Fruit fly (Drosophila melanogaster) whole organism, embryonic: ENCODE data around the gene Lamtor4.
A peak's percentile ranks its signal among the peaks of the same experiment; 100 is the strongest.

Source experiments
- Atf-2 ChIP-seq: fragments of 200-800 bp; sonication (Bioruptor generic); optimal IDR thresholded peaks from 2 replicates; lab custom pipeline; 2016; ENCODE audit warnings: missing biosample characterization, missing genetic modification characterization
- Atf6 ChIP-seq: fragments of 200-800 bp; sonication (Bioruptor generic); IDR thresholded peaks from 2 replicates; pipeline ENCODE4 v1.3.6; 2022; ENCODE audit warnings: missing biosample characterization, missing genetic modification characterization
- Bgb ChIP-seq: fragments of 200-800 bp; sonication (Bioruptor generic); IDR thresholded peaks from 2 replicates; pipeline ENCODE4 v1.3.6; 2022; ENCODE audit warnings: missing biosample characterization, missing genetic modification characterization; ENCODE audit not compliant: partially characterized antibody
- CG10147 ChIP-seq: fragments of 200-800 bp; sonication (Bioruptor generic); optimal IDR thresholded peaks from 2 replicates; lab custom pipeline; 2019; ENCODE audit warnings: missing biosample characterization, mild to moderate bottlenecking, missing genetic modification characterization, moderate library complexity
- CG11504 ChIP-seq: fragments of 200-800 bp; sonication (Bioruptor generic); optimal IDR thresholded peaks from 3 replicates; lab custom pipeline; 2019; ENCODE audit warnings: missing biosample characterization, mild to moderate bottlenecking, missing genetic modification characterization, moderate library complexity
- CG11695 ChIP-seq: fragments of 200-800 bp; sonication (Bioruptor generic); IDR thresholded peaks from 3 replicates; pipeline ENCODE4 v1.3.6; 2022; ENCODE audit warnings: missing biosample characterization, missing genetic modification characterization
- CG12744 ChIP-seq: fragments of 200-800 bp; sonication (Bioruptor generic); optimal IDR thresholded peaks from 2 replicates; lab custom pipeline; 2016; ENCODE audit warnings: missing biosample characterization, missing genetic modification characterization
- CG13296 ChIP-seq: fragments of 200-800 bp; sonication (Bioruptor generic); optimal IDR thresholded peaks from 3 replicates; lab custom pipeline; 2018; ENCODE audit warnings: missing biosample characterization, mild to moderate bottlenecking, missing genetic modification characterization
- CG14050 ChIP-seq: fragments of 200-800 bp; sonication (Bioruptor generic); IDR thresholded peaks from 3 replicates; pipeline ENCODE4 v1.3.6; 2022; ENCODE audit warnings: missing biosample characterization, missing genetic modification characterization
- CG14860 ChIP-seq: fragments of 200-800 bp; sonication (Bioruptor generic); IDR thresholded peaks from 3 replicates; pipeline ENCODE4 v1.3.6; 2022; ENCODE audit warnings: missing biosample characterization, missing genetic modification characterization; ENCODE audit not compliant: partially characterized antibody
- CG15011 ChIP-seq: fragments of 200-800 bp; sonication (Bioruptor generic); optimal IDR thresholded peaks from 3 replicates; lab custom pipeline; 2018; ENCODE audit warnings: missing biosample characterization, mild to moderate bottlenecking, missing genetic modification characterization
- CG15073 ChIP-seq: fragments of 200-800 bp; sonication (Bioruptor generic); optimal IDR thresholded peaks from 2 replicates; lab custom pipeline; 2016; ENCODE audit warnings: missing biosample characterization, missing genetic modification characterization
- CG16863 ChIP-seq: fragments of 200-800 bp; sonication (Bioruptor generic); optimal IDR thresholded peaks from 3 replicates; lab custom pipeline; 2016; ENCODE audit warnings: missing biosample characterization, missing genetic modification characterization
- CG17359 ChIP-seq: fragments of 200-800 bp; sonication (Bioruptor generic); optimal IDR thresholded peaks from 3 replicates; lab custom pipeline; 2018; ENCODE audit warnings: missing biosample characterization, mild to moderate bottlenecking, missing genetic modification characterization, moderate library complexity
- CG2889 ChIP-seq: fragments of 200-800 bp; sonication (Bioruptor generic); IDR thresholded peaks from 3 replicates; pipeline ENCODE4 v1.3.6; 2022; ENCODE audit warnings: missing biosample characterization, missing genetic modification characterization
- CG32532 ChIP-seq: fragments of 200-800 bp; sonication (Bioruptor generic); IDR thresholded peaks from 2 replicates; pipeline ENCODE4 v1.3.6; 2022; ENCODE audit warnings: missing biosample characterization, missing genetic modification characterization
- CG3995 ChIP-seq: fragments of 200-800 bp; sonication (Bioruptor generic); optimal IDR thresholded peaks from 3 replicates; lab custom pipeline; 2016; ENCODE audit warnings: missing biosample characterization, missing genetic modification characterization
- CG7372 ChIP-seq: fragments of 200-800 bp; sonication (Bioruptor generic); IDR thresholded peaks from 2 replicates; pipeline ENCODE4 v1.3.6; 2022; ENCODE audit warnings: missing biosample characterization, missing genetic modification characterization
- CG7839 ChIP-seq: fragments of 200-800 bp; sonication (Bioruptor generic); optimal IDR thresholded peaks from 3 replicates; lab custom pipeline; 2018; ENCODE audit warnings: missing biosample characterization, mild to moderate bottlenecking, missing genetic modification characterization, moderate library complexity
- CG7963 ChIP-seq: fragments of 200-800 bp; sonication (Bioruptor generic); IDR thresholded peaks from 3 replicates; pipeline ENCODE4 v1.3.6; 2022; ENCODE audit warnings: missing biosample characterization, missing genetic modification characterization; ENCODE audit not compliant: partially characterized antibody
- CG9932 ChIP-seq: fragments of 200-800 bp; sonication (Bioruptor generic); IDR thresholded peaks from 2 replicates; pipeline ENCODE4 v1.3.6; 2022; ENCODE audit warnings: missing biosample characterization, missing genetic modification characterization
- D19A ChIP-seq: fragments of 200-800 bp; optimal IDR thresholded peaks from 3 replicates; lab custom pipeline; 2019; ENCODE audit warnings: missing biosample characterization, mild to moderate bottlenecking, missing genetic modification characterization, moderate library complexity
- Dad ChIP-seq: fragments of 200-800 bp; sonication (Bioruptor generic); optimal IDR thresholded peaks from 3 replicates; lab custom pipeline; 2016; ENCODE audit warnings: missing biosample characterization, missing genetic modification characterization
- Dp ChIP-seq: fragments of 200-800 bp; sonication (Bioruptor generic); optimal IDR thresholded peaks from 2 replicates; lab custom pipeline; 2018; ENCODE audit warnings: missing biosample characterization, mild to moderate bottlenecking, missing genetic modification characterization, moderate library complexity
- Fer1 ChIP-seq: fragments of 200-800 bp; sonication (Bioruptor generic); optimal IDR thresholded peaks from 2 replicates; lab custom pipeline; 2017; ENCODE audit warnings: missing biosample characterization, mild to moderate bottlenecking, missing genetic modification characterization
- Fer3 ChIP-seq: fragments of 200-800 bp; sonication (Bioruptor generic); optimal IDR thresholded peaks from 2 replicates; lab custom pipeline; 2018; ENCODE audit warnings: missing biosample characterization, mild to moderate bottlenecking, missing genetic modification characterization, moderate library complexity
- HLH4C ChIP-seq: fragments of 200-800 bp; sonication (Bioruptor generic); IDR thresholded peaks from 3 replicates; pipeline ENCODE4 v1.3.6; 2022; ENCODE audit warnings: missing biosample characterization, missing genetic modification characterization; ENCODE audit not compliant: partially characterized antibody
- HmgZ ChIP-seq: fragments of 200-800 bp; sonication (Bioruptor generic); optimal IDR thresholded peaks from 2 replicates; lab custom pipeline; 2018; ENCODE audit warnings: missing biosample characterization, mild to moderate bottlenecking, missing genetic modification characterization
- Nf-YC ChIP-seq: fragments of 200-800 bp; optimal IDR thresholded peaks from 3 replicates; lab custom pipeline; 2019; ENCODE audit warnings: missing biosample characterization, mild to moderate bottlenecking, missing genetic modification characterization, moderate library complexity
- Oaz ChIP-seq: fragments of 200-800 bp; sonication (Bioruptor generic); IDR thresholded peaks from 2 replicates; pipeline ENCODE4 v1.3.6; 2022; ENCODE audit warnings: missing biosample characterization, missing genetic modification characterization
- Opbp ChIP-seq: fragments of 200-800 bp; sonication (Bioruptor generic); IDR thresholded peaks from 3 replicates; pipeline ENCODE4 v1.3.6; 2022; ENCODE audit warnings: missing biosample characterization, missing genetic modification characterization; ENCODE audit not compliant: partially characterized antibody
- Six4 ChIP-seq: fragments of 200-800 bp; sonication (Bioruptor generic); optimal IDR thresholded peaks from 2 replicates; lab custom pipeline; 2016; ENCODE audit warnings: missing biosample characterization, missing genetic modification characterization
- Taf1 ChIP-seq: fragments of 200-800 bp; sonication (Bioruptor generic); IDR thresholded peaks from 2 replicates; pipeline ENCODE4 v1.3.6; 2022; ENCODE audit warnings: missing biosample characterization, missing genetic modification characterization
- YL-1 ChIP-seq: fragments of 200-800 bp; sonication (Bioruptor generic); optimal IDR thresholded peaks from 3 replicates; lab custom pipeline; 2017; ENCODE audit warnings: missing biosample characterization, mild to moderate bottlenecking, missing genetic modification characterization
- cato ChIP-seq: fragments of 200-800 bp; sonication (Bioruptor generic); optimal IDR thresholded peaks from 2 replicates; lab custom pipeline; 2016; ENCODE audit warnings: missing biosample characterization, missing genetic modification characterization, borderline replicate concordance
- cg ChIP-seq: fragments of 200-800 bp; sonication (Bioruptor generic); optimal IDR thresholded peaks from 3 replicates; lab custom pipeline; 2019; ENCODE audit warnings: missing biosample characterization, mild to moderate bottlenecking, missing genetic modification characterization, moderate library complexity
- chm ChIP-seq: fragments of 200-800 bp; sonication (Bioruptor generic); IDR thresholded peaks from 2 replicates; pipeline ENCODE4 v1.3.6; 2022; ENCODE audit warnings: missing biosample characterization, missing genetic modification characterization
- dan ChIP-seq: fragments of 200-800 bp; sonication (Bioruptor generic); IDR thresholded peaks from 2 replicates; pipeline ENCODE4 v1.3.6; 2022; ENCODE audit warnings: missing biosample characterization, missing genetic modification characterization
- klu ChIP-seq: fragments of 200-800 bp; sonication (Bioruptor generic); IDR thresholded peaks from 2 replicates; pipeline ENCODE4 v1.3.6; 2022; ENCODE audit warnings: missing biosample characterization, missing genetic modification characterization
- lola ChIP-seq, 3 experiments: fragments of >200 bp in 2 of 3; fragments of 200-800 bp in 1 of 3; sonication (Bioruptor generic) in 1 of 3; optimal IDR thresholded peaks; 2 replicates each; lab custom pipeline; 2017 to 2019; ENCODE audit warnings: missing biosample characterization in 3 of 3, missing genetic modification characterization in 3 of 3, mild to moderate bottlenecking in 1 of 3, moderate library complexity in 1 of 3
- nerfin-2 ChIP-seq: fragments of 200-800 bp; sonication (Bioruptor generic); IDR thresholded peaks from 2 replicates; pipeline ENCODE4 v1.3.6; 2022; ENCODE audit warnings: missing biosample characterization, missing genetic modification characterization; ENCODE audit not compliant: partially characterized antibody
- nmo ChIP-seq: fragments of 200-800 bp; sonication (Bioruptor generic); optimal IDR thresholded peaks from 2 replicates; lab custom pipeline; 2018; ENCODE audit warnings: missing biosample characterization, mild to moderate bottlenecking, missing genetic modification characterization, moderate library complexity
- pita ChIP-seq: fragments of 200-800 bp; sonication (Bioruptor generic); optimal IDR thresholded peaks from 2 replicates; lab custom pipeline; 2017; ENCODE audit warnings: missing biosample characterization, mild to moderate bottlenecking, missing genetic modification characterization
- scrt ChIP-seq: fragments of 200-800 bp; sonication (Bioruptor generic); optimal IDR thresholded peaks from 2 replicates; lab custom pipeline; 2018; ENCODE audit warnings: missing biosample characterization, mild to moderate bottlenecking, missing genetic modification characterization, moderate library complexity
- sens ChIP-seq: fragments of 200-800 bp; sonication (Bioruptor generic); peaks from one replicate; lab custom pipeline; 2016; ENCODE audit warnings: missing biosample characterization, missing genetic modification characterization
- sisA ChIP-seq: fragments of 200-800 bp; sonication (Bioruptor generic); IDR thresholded peaks from 2 replicates; pipeline ENCODE4 v1.3.6; 2022; ENCODE audit warnings: missing biosample characterization, missing genetic modification characterization
- sr ChIP-seq: fragments of 200-800 bp; sonication (Bioruptor generic); IDR thresholded peaks from 3 replicates; pipeline ENCODE4 v1.3.6; 2022; ENCODE audit warnings: missing biosample characterization, missing genetic modification characterization
- tio ChIP-seq: fragments of 200-800 bp; sonication (Bioruptor generic); optimal IDR thresholded peaks from 2 replicates; lab custom pipeline; 2017; ENCODE audit warnings: missing biosample characterization, missing genetic modification characterization, inconsistent platforms
- ttk ChIP-seq: fragments of 200-800 bp; sonication (Bioruptor generic); IDR thresholded peaks from 2 replicates; pipeline ENCODE4 v2.1.2; 2022; ENCODE audit warnings: missing biosample characterization, missing genetic modification characterization
- unpg ChIP-seq: fragments of 200-800 bp; sonication (Bioruptor generic); optimal IDR thresholded peaks from 3 replicates; lab custom pipeline; 2018; ENCODE audit warnings: missing biosample characterization, mild to moderate bottlenecking, missing genetic modification characterization, moderate library complexity
- vnd ChIP-seq: fragments of 200-800 bp; sonication (Bioruptor generic); IDR thresholded peaks from 3 replicates; pipeline ENCODE4 v1.3.6; 2022; ENCODE audit warnings: missing biosample characterization, missing genetic modification characterization; ENCODE audit not compliant: partially characterized antibody

Lamtor4 gene

dm6 chr3L:3852842-3853241, 43.9 kb upstream of the Lamtor4 start (continued):
- TF ChIP-seq Six4 (no peak), CG11695 (GFP tag; lab: Robert Waterston, UW) (no peak), CG3995 (GFP tag; lab: Kevin White, UChicago) (no peak), Opbp (GFP tag; lab: Robert Waterston, UW) (no peak), CG7372 (no peak), CG7839 (tag; lab: Kevin White, UChicago) (peak; percentile 35), unpg (GFP tag; lab: Kevin White, UChicago) (peak; percentile 67), tio (GFP tag; lab: Kevin White, UChicago) (no peak), Nf-YC (no peak), cato (peak; percentile 18), Dp (GFP tag; lab: Kevin White, UChicago) (no peak), CG16863 (peak; percentile 63), vnd (GFP tag; lab: Robert Waterston, UW) (no peak), CG9932 (no peak), nmo (peak; percentile 74), CG15011 (GFP tag; lab: Kevin White, UChicago) (no peak), sr (GFP tag; lab: Robert Waterston, UW) (no peak), Fer3 (tag; lab: Kevin White, UChicago) (no peak), sens (GFP tag; lab: Kevin White, UChicago) (peak; percentile 85), CG14860 (GFP tag; lab: Robert Waterston, UW) (no peak), Oaz (no peak), CG17359 (tag; lab: Kevin White, UChicago) (peak; percentile 18), CG11504 (tag; lab: Kevin White, UChicago) (peak; percentile 58), CG32532 (GFP tag; lab: Robert Waterston, UW) (no peak), chm (peak; percentile 38; the same call in 1 of the 2 replicates), CG12744 (GFP tag; lab: Kevin White, UChicago) (no peak), CG10147 (no peak), ttk (GFP tag; lab: Robert Waterston, UW) (peak; percentile 69), scrt (no peak), klu (GFP tag; lab: Robert Waterston, UW) (no peak), CG2889 (GFP tag; lab: Robert Waterston, UW) (no peak), Taf1 (GFP tag; lab: Robert Waterston, UW) (no peak), Atf-2 (no peak), sisA (GFP tag; lab: Robert Waterston, UW) (peak; percentile 79), HLH4C (no peak), CG15073 (GFP tag; lab: Kevin White, UChicago) (no peak), Dad (GFP tag; lab: Kevin White, UChicago) (no peak), nerfin-2 (GFP tag; lab: Robert Waterston, UW) (no peak), Fer1 (no peak), Atf6 (GFP tag; lab: Robert Waterston, UW) (no peak), CG7963 (GFP tag; lab: Robert Waterston, UW) (no peak), cg (GFP tag; lab: Kevin White, UChicago) (no peak), lola (GFP tag; optimal IDR thresholded peaks at IDR 0.05; lab: Kevin White, UChicago) (peak in 1 of 3 experiments; percentile 67), HmgZ (tag; lab: Kevin White, UChicago) (no peak), CG13296 (GFP tag; lab: Kevin White, UChicago) (no peak), CG14050 (peak; percentile 47; the same call in 1 of the 3 replicates), dan (GFP tag; lab: Robert Waterston, UW) (no peak; the same call in 1 of the 2 replicates), pita (GFP tag; lab: Kevin White, UChicago) (no peak), Bgb (GFP tag; lab: Robert Waterston, UW) (no peak), D19A (tag; lab: Kevin White, UChicago) (no peak), YL-1 (no peak)
